Worm (Caenorhabditis elegans): Measurements from ENCODE around the gene fust-1.

- no peak for TF ChIP-seq snpc-4 (tag; optimal IDR thresholded peaks at IDR 0.05)
- no peak for TF ChIP-seq ztf-11 (tag; optimal IDR thresholded peaks at IDR 0.05)
- no peak for TF ChIP-seq nhr-12 (tag; optimal IDR thresholded peaks at IDR 0.05)
Measured at ce11 chrII:7139064-7139463, 13.3 kb upstream of the fust-1 start.
